Fruit fly (Drosophila melanogaster): ENCODE results near the gene CG31676.

CG31676 gene

DNA sequence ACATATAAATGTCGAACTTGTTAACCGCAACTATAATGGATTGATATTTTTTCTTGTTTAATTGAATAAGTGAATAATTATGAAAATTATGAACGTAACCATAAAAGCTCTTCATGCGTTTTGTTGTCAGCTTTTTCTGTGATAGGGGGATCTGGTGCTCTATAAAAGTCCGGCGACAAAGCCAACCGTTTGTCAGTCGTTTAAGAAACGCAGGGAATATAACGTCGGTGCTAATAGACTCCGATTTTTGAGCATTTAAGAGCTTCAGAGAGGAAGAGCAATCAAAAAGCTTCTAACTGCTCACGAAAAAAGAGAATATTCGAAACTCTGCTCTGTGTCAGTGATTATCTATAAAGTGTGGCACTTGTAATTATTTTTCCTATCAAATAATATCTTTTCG, 9.5 kb upstream of the CG31676 start, which contains the start of gene CG31674 (continued):
- TF ChIP-seq stwl (tag; optimal IDR thresholded peaks at IDR 0.05) = no peak
- TF ChIP-seq cg (GFP tag; optimal IDR thresholded peaks at IDR 0.05) = no peak
- TF ChIP-seq Rfx (GFP tag; IDR thresholded peaks at IDR 0.05) = peak; percentile 21; the same call in 1 of the 2 replicates
- TF ChIP-seq Nf-YA (GFP tag; IDR thresholded peaks at IDR 0.05) = no peak
- TF ChIP-seq bbx (GFP tag; IDR thresholded peaks at IDR 0.05; ENCODE audit: partially characterized antibody) = no peak; the same call in 1 of the 2 replicates
- TF ChIP-seq Ets65A (GFP tag) = no peak
- TF ChIP-seq zen2 (GFP tag; IDR thresholded peaks at IDR 0.05; ENCODE audit: partially characterized antibody) = peak; percentile 30; the same call in 1 of the 3 replicates
- TF ChIP-seq CG12391 (tag; optimal IDR thresholded peaks at IDR 0.05) = no peak
- peak; percentile 11 for TF ChIP-seq CG15514 (GFP tag; optimal IDR thresholded peaks at IDR 0.05)
- peak; percentile 24 for TF ChIP-seq Fer1 (GFP tag; optimal IDR thresholded peaks at IDR 0.05)
- TF ChIP-seq CG10543 (GFP tag; optimal IDR thresholded peaks at IDR 0.05) = no peak
- no peak for TF ChIP-seq az2 (GFP tag; optimal IDR thresholded peaks at IDR 0.05)
- no peak for TF ChIP-seq ci (GFP tag; IDR thresholded peaks at IDR 0.05)
- TF ChIP-seq Adf1 (GFP tag; IDR thresholded peaks at IDR 0.05) = no peak; the same call in 1 of the 2 replicates
- peak; percentile 94; the same call in 2 of the 4 replicates for TF ChIP-seq chinmo (GFP tag; IDR thresholded peaks at IDR 0.05; ENCODE audit: partially characterized antibody)
- no peak for TF ChIP-seq Oli (tag; optimal IDR thresholded peaks at IDR 0.05)
- TF ChIP-seq CG17829 (tag; optimal IDR thresholded peaks at IDR 0.05) = no peak
- no peak; the same call in 1 of the 2 replicates for TF ChIP-seq tna (GFP tag; IDR thresholded peaks at IDR 0.05; ENCODE audit: partially characterized antibody)
- no peak for TF ChIP-seq kah (GFP tag; optimal IDR thresholded peaks at IDR 0.05)
- peak; percentile 66 for TF ChIP-seq B-H2 (GFP tag; optimal IDR thresholded peaks at IDR 0.05)
- TF ChIP-seq Nf-YC (tag; optimal IDR thresholded peaks at IDR 0.05) = peak; percentile 31
- TF ChIP-seq cas (GFP tag; IDR thresholded peaks at IDR 0.05) = no peak
- peak; percentile 6 for TF ChIP-seq CG15601 (tag; optimal IDR thresholded peaks at IDR 0.05)
- TF ChIP-seq CG30020 (tag; optimal IDR thresholded peaks at IDR 0.05) = no peak
- TF ChIP-seq CG7839 (tag; optimal IDR thresholded peaks at IDR 0.05) = peak; percentile 20
- peak; percentile 42 for TF ChIP-seq HmgZ (tag; optimal IDR thresholded peaks at IDR 0.05)
- no peak for TF ChIP-seq wdn (GFP tag; IDR thresholded peaks at IDR 0.05)
- TF ChIP-seq CG14441 (GFP tag; IDR thresholded peaks at IDR 0.05) = no peak
- no peak for TF ChIP-seq Hmr (GFP tag; optimal IDR thresholded peaks at IDR 0.05)
- TF ChIP-seq CG17359 (tag; optimal IDR thresholded peaks at IDR 0.05) = peak; percentile 20
- TF ChIP-seq slou (GFP tag; optimal IDR thresholded peaks at IDR 0.05) = no peak
- peak; percentile 23; the same call in 1 of the 2 replicates for TF ChIP-seq CG32532 (GFP tag; IDR thresholded peaks at IDR 0.05)
- peak in 1 of 2 experiments; percentile 59 for TF ChIP-seq eve (GFP tag; optimal IDR thresholded peaks at IDR 0.05)
- TF ChIP-seq her (GFP tag; optimal IDR thresholded peaks at IDR 0.05) = no peak
- TF ChIP-seq CG5180 (GFP tag; optimal IDR thresholded peaks at IDR 0.05) = peak; percentile 23
- peak; percentile 64; the same call in 1 of the 3 replicates for TF ChIP-seq CG2199 (GFP tag; IDR thresholded peaks at IDR 0.05)
- TF ChIP-seq CG15011 (GFP tag; optimal IDR thresholded peaks at IDR 0.05) = no peak
- no peak for TF ChIP-seq CG17186 (GFP tag; optimal IDR thresholded peaks at IDR 0.05)
- TF ChIP-seq CG4854 (GFP tag; optimal IDR thresholded peaks at IDR 0.05) = no peak
- TF ChIP-seq CG4404 (GFP tag; IDR thresholded peaks at IDR 0.05) = no peak
- no peak for TF ChIP-seq phol (tag; optimal IDR thresholded peaks at IDR 0.05)
- TF ChIP-seq CG9932 (GFP tag; IDR thresholded peaks at IDR 0.05) = no peak
- peak; percentile 31 for TF ChIP-seq CG2678 (tag; optimal IDR thresholded peaks at IDR 0.05)
- no peak; the same call in 1 of the 2 replicates for TF ChIP-seq amos (GFP tag; IDR thresholded peaks at IDR 0.05; ENCODE audit: partially characterized antibody)
- peak in 1 of 2 experiments; percentile 62 for TF ChIP-seq Pdp1 (GFP tag; optimal IDR thresholded peaks at IDR 0.05)
- TF ChIP-seq pita (GFP tag; optimal IDR thresholded peaks at IDR 0.05) = no peak

All from whole organism, embryonic.